Worm (Caenorhabditis elegans): ENCODE measurements around the gene F10G2.10.

DNA sequence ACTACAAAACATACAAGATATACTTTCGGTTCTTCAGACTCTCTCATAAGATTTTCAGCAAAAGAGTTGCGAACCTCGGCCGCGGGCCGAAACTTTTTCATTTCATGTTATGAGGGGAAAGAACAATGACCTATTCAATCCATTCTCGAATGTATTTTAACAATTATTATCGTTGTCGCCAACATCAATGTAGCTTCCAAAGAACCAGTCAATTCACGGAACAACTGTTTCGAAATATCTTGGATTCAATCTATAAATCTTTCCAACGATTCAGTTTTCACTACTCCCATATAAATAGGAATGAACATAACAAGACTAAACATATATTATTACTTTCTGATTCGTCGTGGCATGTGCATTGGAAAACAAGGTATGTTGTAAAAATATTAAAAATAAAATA lies 14.9 kb upstream of the F10G2.10 start, which contains the start of gene F07G11.1:
- TF ChIP-seq pat-9 (tag; optimal IDR thresholded peaks at IDR 0.05) (no peak), ceh-9 (tag; optimal IDR thresholded peaks at IDR 0.05) (no peak), ama-1 (optimal IDR thresholded peaks at IDR 0.05) (no peak), tbx-2 (tag; optimal IDR thresholded peaks at IDR 0.05) (no peak), lin-11 (tag; optimal IDR thresholded peaks at IDR 0.05) (no peak), hlh-30 (tag; optimal IDR thresholded peaks at IDR 0.05; ENCODE audit: insufficient read depth) (no peak), sox-2 (GFP tag; IDR thresholded peaks at IDR 0.05) (no peak), odd-2 (tag; optimal IDR thresholded peaks at IDR 0.05) (no peak), T23F11.4 (GFP tag; optimal IDR thresholded peaks at IDR 0.05) (no peak), nfya-1 (tag; optimal IDR thresholded peaks at IDR 0.05) (no peak), F13H6.1 (tag; optimal IDR thresholded peaks at IDR 0.05) (no peak), fkh-10 (GFP tag; optimal IDR thresholded peaks at IDR 0.05) (no peak)

All from whole organism, late embryonic.